Worm (Caenorhabditis elegans) whole organism, young adult: ENCODE measurements around the gene F11A10.6.

ENCODE experiments used
- F10E7.11 ChIP-seq: sonication (generic microtip); optimal IDR thresholded peaks from 2 replicates; lab custom pipeline; 2017; ENCODE audit warnings: mild to moderate bottlenecking, missing genetic modification characterization, moderate library complexity, missing compliant biosample characterization
- F22D6.2 ChIP-seq: sonication (generic microtip); optimal IDR thresholded peaks from 2 replicates; lab custom pipeline; 2016; ENCODE audit warnings: mild to moderate bottlenecking, missing genetic modification characterization, missing compliant biosample characterization
- F55B11.4 ChIP-seq: sonication (generic microtip); optimal IDR thresholded peaks from 2 replicates; lab custom pipeline; 2016; ENCODE audit warnings: missing compliant biosample characterization, missing genetic modification characterization, borderline replicate concordance; ENCODE audit not compliant: insufficient read depth
- Y53F4B.3 ChIP-seq: fragments of 200-800 bp; sonication (Bioruptor generic); IDR thresholded peaks from 2 replicates; pipeline ENCODE4 v1.3.6; 2022; ENCODE audit warnings: missing genetic modification reagents, missing genetic modification characterization, missing compliant biosample characterization
- Y95B8A.8 ChIP-seq: fragments of 200-800 bp; sonication (Bioruptor generic); IDR thresholded peaks from 2 replicates; pipeline ENCODE4 v1.3.6; 2022; ENCODE audit warnings: missing genetic modification reagents, missing genetic modification characterization, missing compliant biosample characterization
- aptf-2 ChIP-seq: fragments of 200-800 bp; sonication (Bioruptor generic); conservative IDR thresholded peaks from 2 replicates; pipeline ENCODE4 v1.3.6; 2022; ENCODE audit warnings: missing genetic modification reagents, missing genetic modification characterization, missing compliant biosample characterization
- atf-7 ChIP-seq: sonication (generic microtip); optimal IDR thresholded peaks from 2 replicates; lab custom pipeline; 2017; ENCODE audit warnings: mild to moderate bottlenecking, missing genetic modification characterization, missing compliant biosample characterization
- attf-5 ChIP-seq: fragments of 200-800 bp; sonication (Bioruptor generic); optimal IDR thresholded peaks from 2 replicates; lab custom pipeline; 2018; ENCODE audit warnings: mild to moderate bottlenecking, missing genetic modification characterization, missing compliant biosample characterization
- bed-1 ChIP-seq: fragments of 200-800 bp; sonication (Bioruptor generic); IDR thresholded peaks from 2 replicates; pipeline ENCODE4 v1.3.6; 2022; ENCODE audit warnings: missing genetic modification reagents, missing genetic modification characterization, missing compliant biosample characterization
- bed-2 ChIP-seq: fragments of 200-800 bp; sonication (Bioruptor generic); IDR thresholded peaks from 2 replicates; pipeline ENCODE4 v1.3.6; 2022; ENCODE audit warnings: missing genetic modification reagents, missing genetic modification characterization, missing compliant biosample characterization
- cebp-1 ChIP-seq, 2 experiments: fragments of 200-800 bp in 1 of 2; sonication (Bioruptor generic) in 1 of 2; sonication (generic microtip) in 1 of 2; IDR thresholded peaks in 1 of 2; optimal IDR thresholded peaks in 1 of 2; 2 replicates each; pipeline versions ENCODE4 v1.3.6 to Lab custom; 2017 to 2022; ENCODE audit warnings: missing compliant biosample characterization in 2 of 2, missing genetic modification characterization in 2 of 2, mild to moderate bottlenecking in 1 of 2, missing genetic modification reagents in 1 of 2, moderate library complexity in 1 of 2
- ceh-100 ChIP-seq: fragments of 200-800 bp; sonication (Bioruptor generic); IDR thresholded peaks from 2 replicates; pipeline ENCODE4 v1.3.6; 2022; ENCODE audit warnings: missing genetic modification reagents, missing genetic modification characterization, missing compliant biosample characterization
- dox-1 ChIP-seq: fragments of 200-800 bp; sonication (Bioruptor generic); IDR thresholded peaks from 2 replicates; pipeline ENCODE4 v1.3.6; 2022; ENCODE audit warnings: missing genetic modification reagents, missing genetic modification characterization, missing compliant biosample characterization
- dpl-1 ChIP-seq: fragments of 150-350 bp; optimal IDR thresholded peaks from 2 replicates; lab custom pipeline; 2014; ENCODE audit warnings: missing biosample characterization, missing genetic modification reagents, missing genetic modification characterization
- egrh-3 ChIP-seq: fragments of 200-800 bp; sonication (Bioruptor generic); IDR thresholded peaks from 2 replicates; pipeline ENCODE4 v1.3.6; 2022; ENCODE audit warnings: missing genetic modification reagents, missing genetic modification characterization, missing compliant biosample characterization
- ets-4 ChIP-seq: fragments of 200-800 bp; sonication (Bioruptor generic); optimal IDR thresholded peaks from 2 replicates; lab custom pipeline; 2018; ENCODE audit warnings: mild to moderate bottlenecking, missing genetic modification characterization, missing compliant biosample characterization
- let-607 ChIP-seq, 2 experiments: fragments of 200-800 bp in 1 of 2; sonication (Bioruptor generic) in 1 of 2; sonication (generic microtip) in 1 of 2; optimal IDR thresholded peaks; 2 replicates each; lab custom pipeline; 2016 to 2018; ENCODE audit warnings: mild to moderate bottlenecking in 2 of 2, missing compliant biosample characterization in 2 of 2, missing genetic modification characterization in 2 of 2, moderate library complexity in 2 of 2, missing genotype in 1 of 2
- lin-26 ChIP-seq: fragments of 200-800 bp; sonication (Bioruptor generic); IDR thresholded peaks from 2 replicates; pipeline ENCODE4 v1.3.6; 2022; ENCODE audit warnings: missing genetic modification reagents, missing genetic modification characterization, missing compliant biosample characterization
- lin-40 ChIP-seq: sonication (generic microtip); optimal IDR thresholded peaks from 2 replicates; lab custom pipeline; 2016; ENCODE audit warnings: missing genetic modification characterization, mild to moderate bottlenecking, missing compliant biosample characterization, missing genotype, missing genetic modification reagents
- mxl-1 ChIP-seq: sonication (generic microtip); optimal IDR thresholded peaks from 2 replicates; lab custom pipeline; 2016; ENCODE audit warnings: missing genetic modification characterization, missing compliant biosample characterization
- nhr-80 ChIP-seq: sonication (generic microtip); optimal IDR thresholded peaks from 2 replicates; lab custom pipeline; 2016; ENCODE audit warnings: missing genetic modification characterization, missing compliant biosample characterization
- pbrm-1 ChIP-seq: fragments of 200-800 bp; sonication (Bioruptor generic); IDR thresholded peaks from 2 replicates; pipeline ENCODE4 v1.3.6; 2022; ENCODE audit warnings: missing genetic modification reagents, missing genetic modification characterization, missing compliant biosample characterization
- snpc-1.1 ChIP-seq: sonication (generic microtip); optimal IDR thresholded peaks from 2 replicates; lab custom pipeline; 2017; ENCODE audit warnings: missing genetic modification characterization, mild to moderate bottlenecking, missing compliant biosample characterization, antibody characterized with exemption, moderate library complexity, missing genotype, missing genetic modification reagents; ENCODE audit not compliant: insufficient read depth
- tbp1 ChIP-seq: fragments of 200-800 bp; sonication (Bioruptor generic); optimal IDR thresholded peaks from 2 replicates; lab custom pipeline; 2018; ENCODE audit warnings: mild to moderate bottlenecking, missing genetic modification characterization, missing compliant biosample characterization
- tlf-1 ChIP-seq: fragments of 200-800 bp; sonication (Bioruptor generic); optimal IDR thresholded peaks from 2 replicates; lab custom pipeline; 2018; ENCODE audit warnings: mild to moderate bottlenecking, missing genetic modification characterization, missing compliant biosample characterization
- xnd-1 ChIP-seq: sonication (generic microtip); optimal IDR thresholded peaks from 2 replicates; lab custom pipeline; 2016; ENCODE audit warnings: missing genotype, missing genetic modification reagents, missing genetic modification characterization, missing compliant biosample characterization
- ztf-28 ChIP-seq: fragments of 200-800 bp; sonication (Bioruptor generic); IDR thresholded peaks from 2 replicates; pipeline ENCODE4 v1.3.6; 2022; ENCODE audit warnings: missing genetic modification reagents, missing genetic modification characterization, missing compliant biosample characterization
- ztf-3 ChIP-seq: fragments of 200-800 bp; sonication (Bioruptor generic); optimal IDR thresholded peaks from 2 replicates; lab custom pipeline; 2018; ENCODE audit warnings: mild to moderate bottlenecking, missing genetic modification characterization, missing compliant biosample characterization

The F11A10.6 gene

DNA sequence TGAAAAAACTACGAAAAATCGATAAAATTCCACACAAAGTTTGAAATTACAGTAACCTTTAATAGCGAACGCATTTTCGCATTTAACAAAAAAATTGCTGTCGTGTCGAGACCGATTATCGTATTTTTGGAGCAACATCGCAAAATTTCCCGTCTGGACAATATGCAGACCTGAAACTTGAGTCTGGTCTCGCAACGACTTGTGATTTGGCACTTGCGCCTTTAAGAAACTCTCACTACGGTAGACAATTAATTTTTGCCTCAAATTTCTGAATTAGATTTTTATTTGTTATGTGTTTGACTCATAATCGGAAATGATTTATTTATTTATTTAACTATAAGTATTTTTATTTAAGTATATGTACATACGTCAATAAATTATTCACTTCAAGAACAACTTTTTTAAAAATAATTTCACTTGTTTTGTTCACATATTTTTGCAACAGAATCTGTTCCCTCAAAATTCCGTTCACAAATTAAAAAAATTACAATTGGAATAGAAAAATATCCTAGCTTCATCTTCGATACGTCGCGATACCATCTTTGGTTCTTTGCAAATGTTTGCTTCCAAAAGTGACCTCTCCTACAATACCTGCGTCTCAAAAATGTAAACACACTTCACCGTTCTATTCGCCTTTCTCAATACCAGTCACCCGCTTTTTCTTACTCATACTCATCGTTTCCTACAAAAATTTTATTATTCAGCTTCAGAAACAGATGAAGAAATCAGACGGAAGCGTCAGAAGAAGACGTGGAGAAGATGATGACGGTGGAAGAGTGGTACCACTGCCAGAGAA is 41.7 kb downstream of the F11A10.6 start, which contains the start of gene T12G3.4 (continued):
- no peak for TF ChIP-seq bed-1
- no peak for TF ChIP-seq F22D6.2
- no peak for TF ChIP-seq aptf-2 (GFP tag; lab: Robert Waterston, UW)
- TF ChIP-seq ztf-28 (GFP tag; lab: Robert Waterston, UW): no peak
- no peak for TF ChIP-seq lin-40 (tag; lab: Kevin White, UChicago)
- TF ChIP-seq lin-26: no peak
- no peak for TF ChIP-seq attf-5 (GFP tag; lab: Kevin White, UChicago)
- no peak for TF ChIP-seq egrh-3 (GFP tag; lab: Robert Waterston, UW)
- no peak for TF ChIP-seq F10E7.11 (tag; lab: Kevin White, UChicago)
- no peak for TF ChIP-seq Y53F4B.3 (GFP tag; lab: Robert Waterston, UW)
- no peak for TF ChIP-seq Y95B8A.8 (GFP tag; lab: Robert Waterston, UW)
- TF ChIP-seq mxl-1: no peak

DNA sequence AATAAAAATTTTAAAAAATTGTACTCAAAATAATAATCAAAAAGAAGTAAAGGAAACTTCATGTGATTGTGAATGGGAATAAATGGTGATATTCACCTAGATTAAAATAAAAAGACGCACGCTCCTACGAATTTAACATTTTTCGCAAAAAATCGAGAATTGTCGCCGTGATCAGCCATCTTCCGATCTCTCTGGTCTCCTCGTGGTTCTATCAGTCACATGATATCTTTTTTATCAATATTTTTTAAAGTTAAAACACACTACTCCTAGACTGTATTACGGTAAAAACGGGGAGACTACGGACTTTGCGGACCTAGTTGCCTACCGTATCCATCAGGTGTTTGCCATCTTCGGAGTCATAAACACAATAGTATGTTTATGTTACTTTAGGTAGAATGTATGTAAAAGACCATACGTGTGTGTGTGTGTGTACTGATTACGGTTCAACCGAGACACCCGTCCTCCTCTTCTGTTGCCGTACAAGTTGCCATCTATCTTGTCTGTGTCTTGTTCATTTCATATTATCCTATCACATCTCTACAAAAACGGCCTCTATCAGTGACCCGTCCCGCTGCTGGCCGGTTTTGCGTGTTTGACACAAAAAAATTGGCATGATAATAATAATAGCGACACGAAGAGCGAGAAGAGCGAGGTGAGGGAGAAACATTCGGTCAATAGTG is 42.8 kb downstream of the F11A10.6 start, which contains the start of gene T12G3.2:
Gene T12G3.2 (minus strand): TSS at position 444 of the 680 bp plus-strand sequence.
- TF ChIP-seq let-607 (tag; optimal IDR thresholded peaks at IDR 0.05; lab: Kevin White, UChicago) (peak; percentile 15 to 52), ceh-100 (GFP tag; lab: Robert Waterston, UW) (no peak), tbp1 (GFP tag; lab: Kevin White, UChicago) (peak; percentile 18), F55B11.4 (tag; lab: Kevin White, UChicago) (no peak), ztf-3 (GFP tag; lab: Kevin White, UChicago) (no peak), atf-7 (tag; lab: Kevin White, UChicago) (peak; percentile 10), cebp-1 (GFP tag; IDR thresholded peaks at IDR 0.05; lab: Robert Waterston, UW) (no peak), cebp-1 (tag; optimal IDR thresholded peaks at IDR 0.05; lab: Kevin White, UChicago) (peak; percentile 43), nhr-80 (tag; lab: Kevin White, UChicago) (peak; percentile 98), xnd-1 (tag; lab: Kevin White, UChicago) (no peak), pbrm-1 (GFP tag; lab: Robert Waterston, UW) (no peak), ets-4 (GFP tag; lab: Kevin White, UChicago) (peak; percentile 44), snpc-1.1 (tag; lab: Kevin White, UChicago) (no peak), lin-40 (tag; lab: Kevin White, UChicago) (no peak), dox-1 (GFP tag; lab: Robert Waterston, UW) (peak; percentile 74)

DNA sequence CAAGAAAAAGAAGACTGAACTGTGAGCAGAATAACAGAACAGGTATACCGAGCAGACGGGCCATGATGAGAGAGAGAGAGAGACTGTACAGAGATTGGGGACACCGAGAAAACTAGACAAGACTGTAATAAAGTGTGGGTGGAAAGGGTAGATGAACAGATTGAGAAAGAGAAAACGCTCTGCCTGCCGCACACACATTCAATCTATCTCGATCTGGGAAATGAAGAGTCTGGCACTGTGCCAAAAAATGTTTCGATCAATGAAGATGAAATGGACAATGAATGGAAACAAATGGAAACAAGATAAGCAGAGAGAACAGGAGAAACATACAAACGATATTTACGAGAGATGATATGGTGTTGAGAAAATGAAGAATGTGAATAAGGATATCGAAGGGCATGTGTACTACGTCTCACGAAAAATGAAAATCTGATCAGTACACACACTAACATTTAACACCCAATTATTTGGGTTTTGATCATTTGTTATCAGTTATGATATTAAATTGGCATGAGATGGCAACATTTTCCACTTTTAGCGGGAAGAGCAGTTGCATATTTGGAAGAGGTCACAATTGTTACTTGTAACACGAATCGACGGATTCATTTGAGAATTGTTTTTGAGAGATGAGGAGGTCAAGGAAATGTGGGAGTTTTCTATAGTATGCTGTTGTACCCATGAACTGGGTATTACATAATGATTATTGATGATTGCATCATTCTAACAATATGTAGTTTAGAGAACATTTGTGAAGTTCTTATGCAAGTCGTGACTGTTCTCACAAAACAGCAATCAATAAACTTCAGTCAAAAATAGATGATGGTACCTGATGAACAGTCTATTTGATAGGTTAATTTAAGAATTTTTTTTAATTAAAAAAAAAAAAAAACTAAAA is 44.4 kb downstream of the F11A10.6 start:
- TF ChIP-seq ets-4 (GFP tag; lab: Kevin White, UChicago): no peak
- peak; percentile 50 for TF ChIP-seq nhr-80 (tag; lab: Kevin White, UChicago)
- no peak for TF ChIP-seq dpl-1 (GFP tag; lab: Kevin White, UChicago)
- TF ChIP-seq bed-2 (GFP tag; lab: Robert Waterston, UW): no peak

DNA sequence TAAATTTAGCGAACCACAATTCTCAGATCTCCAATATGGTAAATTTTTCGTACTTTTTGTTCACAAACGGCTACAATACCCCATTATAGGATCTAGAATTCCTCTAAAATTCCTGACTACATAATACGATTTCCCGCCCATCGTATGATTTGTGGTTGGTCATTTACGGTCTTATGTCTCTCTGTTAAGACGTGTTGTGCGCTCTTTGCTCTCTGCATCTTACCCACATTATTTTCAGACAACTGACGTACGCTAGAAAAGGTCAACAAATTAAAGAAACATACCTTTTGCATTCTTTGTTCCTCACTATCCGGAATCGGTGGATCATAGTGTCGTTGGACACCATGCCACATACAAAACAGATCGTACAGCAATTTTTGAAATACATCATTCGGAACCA is 46.4 kb downstream of the F11A10.6 start:
- peak; percentile 36 for TF ChIP-seq nhr-80 (tag; lab: Kevin White, UChicago)
- no peak for TF ChIP-seq tlf-1 (GFP tag; lab: Kevin White, UChicago)
